Fruit fly (Drosophila melanogaster): ENCODE measurements around the gene Dh44.
"Not testable (repeated sequence)": the region's sequence is repeated elsewhere in the genome, so short reads cannot be mapped to it uniquely, and the experiment has no call there.

The Dh44 gene

dm6 chr3R:9640313-9640712, 2.3 kb downstream of the Dh44 start:
- TF ChIP-seq noc (tag; optimal IDR thresholded peaks at IDR 0.05), result no peak

DNA sequence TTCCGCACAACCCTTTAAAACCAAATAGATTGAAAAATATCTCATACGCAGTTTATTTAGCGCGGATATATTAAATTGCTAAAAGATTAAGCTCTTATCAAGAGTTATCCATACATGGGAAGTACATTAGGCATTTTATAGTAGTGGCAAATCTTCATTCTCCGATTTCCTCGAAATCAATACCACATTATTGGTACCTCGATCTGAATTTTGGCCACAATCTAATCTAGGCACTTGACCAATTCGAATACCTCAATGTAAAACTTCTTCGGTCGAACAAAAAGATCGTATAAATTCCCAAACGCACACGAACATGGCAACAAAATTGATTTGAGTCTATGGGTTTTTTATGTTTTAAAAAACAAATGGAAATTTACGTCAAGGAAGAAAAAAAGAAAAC, 6.0 kb downstream of the Dh44 start:
- no peak for TF ChIP-seq noc (tag; optimal IDR thresholded peaks at IDR 0.05)

dm6 chr3R:9644620-9645019, 6.6 kb downstream of the Dh44 start:
- TF ChIP-seq noc (tag; optimal IDR thresholded peaks at IDR 0.05), result no peak

DNA sequence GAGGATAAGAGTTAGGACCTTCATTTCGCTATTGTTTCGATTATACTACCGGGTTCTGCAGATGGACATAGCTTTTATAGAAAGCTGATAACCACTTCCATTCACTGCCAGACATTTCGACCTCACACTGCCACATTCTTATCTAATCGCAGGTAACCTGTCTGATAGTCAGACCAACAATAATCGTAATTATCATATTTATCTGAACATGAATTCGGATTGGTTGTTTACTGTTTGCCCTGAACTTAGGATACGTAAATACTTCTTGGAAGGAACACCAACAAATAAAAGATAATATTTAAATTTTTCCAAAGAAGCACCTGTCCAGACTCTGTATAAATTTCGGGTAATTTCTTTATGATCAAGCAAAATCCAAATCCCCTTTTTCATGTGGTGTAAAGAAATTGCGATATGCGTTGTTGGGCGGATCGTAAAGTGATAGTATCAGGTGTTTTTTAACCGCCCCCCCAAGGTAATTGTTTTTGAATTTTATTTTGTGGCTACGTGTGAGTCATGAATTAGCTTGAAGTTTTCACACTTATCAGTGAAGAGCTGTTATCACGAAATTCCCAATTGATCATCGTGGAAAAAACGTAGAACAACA, 8.2 kb downstream of the Dh44 start, which contains the start of gene Fst:
Gene Fst (minus strand): TSS at position 51 of the 604 bp plus-strand sequence.
- TF ChIP-seq noc (tag; optimal IDR thresholded peaks at IDR 0.05), result peak; percentile 68

- TF ChIP-seq noc (tag; optimal IDR thresholded peaks at IDR 0.05), result no peak
Observed at dm6 chr3R:9665405-9665804, 27.4 kb downstream of the Dh44 start.

DNA sequence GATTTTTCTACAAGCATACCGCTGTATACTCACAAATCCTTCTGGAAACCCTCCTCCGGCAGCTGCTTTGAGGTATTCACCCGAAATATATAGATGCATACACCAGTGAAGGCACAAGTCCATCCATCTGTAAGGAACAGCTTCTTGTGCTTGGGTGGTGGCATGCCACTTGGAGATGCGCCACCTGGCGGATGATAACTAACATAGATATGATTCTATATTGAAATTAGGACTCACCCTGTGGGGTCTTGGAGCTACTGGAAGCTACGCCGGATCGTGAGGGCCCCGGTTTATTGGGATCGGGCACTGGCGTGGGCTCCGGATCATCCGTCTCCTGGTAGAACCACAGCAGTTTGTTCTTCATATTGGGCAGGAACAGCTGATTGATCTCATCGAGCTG, 35.2 kb downstream of the Dh44 start:
- TF ChIP-seq noc (tag; optimal IDR thresholded peaks at IDR 0.05), result no peak

- no peak for TF ChIP-seq noc (tag; optimal IDR thresholded peaks at IDR 0.05)
Observed at dm6 chr3R:9674196-9674693, 36.3 kb downstream of the Dh44 start, which contains the start of gene Dhc1. Gene Dhc1 (minus strand): TSS chr3R:9674643.

DNA sequence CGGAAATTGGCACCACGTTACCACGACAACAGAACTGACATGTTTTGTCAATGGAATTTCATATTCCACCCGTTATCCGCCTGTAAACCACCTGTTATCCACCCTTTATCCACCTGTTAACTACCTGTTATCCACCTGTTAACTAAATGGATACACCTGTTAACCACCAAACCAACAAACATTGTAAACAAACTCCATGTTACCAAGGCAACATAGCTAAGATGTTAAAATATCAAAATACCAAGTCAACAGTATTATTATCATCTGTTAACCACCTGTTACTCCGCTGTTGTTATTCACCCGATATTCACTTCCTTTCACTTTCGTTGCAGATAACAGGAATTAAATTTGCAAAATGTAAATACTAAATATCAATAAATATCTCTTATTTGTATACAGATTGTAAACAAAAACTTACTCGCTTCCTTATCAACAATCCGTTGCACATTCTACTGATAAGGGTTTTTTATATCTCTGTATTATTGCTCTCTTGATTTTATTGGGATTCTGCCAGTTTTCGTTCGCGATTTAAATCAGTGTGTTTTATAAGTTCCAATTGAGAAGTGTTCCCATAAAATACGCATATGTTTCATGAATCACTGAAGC, 37.1 kb downstream of the Dh44 start, which contains the start of gene Nepl12:
Gene Nepl12 (plus strand): TSS at position 556 of the 606 bp plus-strand sequence.
- no peak for TF ChIP-seq noc (tag; optimal IDR thresholded peaks at IDR 0.05)

DNA sequence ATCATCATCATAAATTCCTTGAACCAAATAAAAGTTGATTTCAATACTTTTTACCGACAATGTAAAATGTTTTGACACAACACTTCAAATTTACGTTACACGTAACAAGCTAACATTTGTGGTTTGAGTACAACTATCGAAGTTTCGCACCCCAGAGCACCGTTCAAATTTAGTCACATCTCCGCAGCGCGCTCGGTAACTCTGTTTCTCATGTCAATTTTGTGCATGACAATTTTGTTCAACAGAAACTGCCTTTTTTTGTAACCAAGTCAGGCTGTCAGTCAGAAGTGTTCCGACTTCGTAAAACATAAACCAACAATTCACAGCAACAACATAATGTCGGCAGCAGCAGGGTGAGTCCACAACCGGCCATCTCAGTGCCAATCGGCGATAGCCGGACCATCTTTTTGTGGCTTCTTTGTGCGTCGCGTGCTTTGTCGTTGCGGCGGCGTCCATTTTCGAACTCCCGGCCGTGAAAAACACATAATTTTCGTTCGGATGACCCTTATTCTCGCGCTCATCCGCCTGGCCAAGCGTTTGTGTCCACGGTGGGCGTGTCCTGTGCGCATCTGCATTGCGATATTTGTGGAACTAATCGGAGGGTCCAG, 39.9 kb downstream of the Dh44 start, which contains the start of gene p23:
Gene p23 (plus strand): TSS at position 194 of the 608 bp plus-strand sequence.
- no peak for TF ChIP-seq noc (tag; optimal IDR thresholded peaks at IDR 0.05)

dm6 chr3R:9679746-9680145, 41.8 kb downstream of the Dh44 start, which contains the start of gene nmdyn-D7:
Gene nmdyn-D7 (plus strand): TSS chr3R:9679939.
- no peak for TF ChIP-seq noc (tag; optimal IDR thresholded peaks at IDR 0.05)

- no peak for TF ChIP-seq noc (tag; optimal IDR thresholded peaks at IDR 0.05)
Observed at dm6 chr3R:9683064-9683682, 45.2 kb downstream of the Dh44 start.

DNA sequence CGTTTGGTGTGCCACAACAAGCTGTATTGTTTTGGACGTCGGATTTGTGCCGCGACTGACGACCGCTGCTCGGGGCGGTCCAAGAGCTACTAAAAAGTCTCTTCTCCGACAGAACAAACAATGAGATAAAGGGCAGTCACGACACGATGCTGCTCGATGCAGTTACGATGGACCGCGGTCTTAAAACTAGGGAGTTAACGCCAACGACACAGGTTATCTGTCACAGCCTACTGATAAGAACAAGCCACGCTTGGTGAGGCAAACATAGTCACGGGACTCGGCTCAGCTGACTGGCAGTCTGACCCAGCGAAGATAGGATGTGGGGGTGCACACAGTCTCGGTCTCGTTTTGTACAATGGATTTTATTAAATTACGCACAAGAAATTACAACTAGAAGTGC, 46.1 kb downstream of the Dh44 start, which contains the start of gene CG9444:
Gene CG9444 (minus strand): TSS at position 140 of the 400 bp plus-strand sequence.
- no peak for TF ChIP-seq noc (tag; optimal IDR thresholded peaks at IDR 0.05)

dm6 chr3R:9685376-9685775, 47.4 kb downstream of the Dh44 start, which contains the start of the genes eca and CG18542:
Gene eca (minus strand): TSS chr3R:9685476.
Gene CG18542 (plus strand): TSS chr3R:9685760.
- TF ChIP-seq noc (tag; optimal IDR thresholded peaks at IDR 0.05), result not testable (repeated sequence)

DNA sequence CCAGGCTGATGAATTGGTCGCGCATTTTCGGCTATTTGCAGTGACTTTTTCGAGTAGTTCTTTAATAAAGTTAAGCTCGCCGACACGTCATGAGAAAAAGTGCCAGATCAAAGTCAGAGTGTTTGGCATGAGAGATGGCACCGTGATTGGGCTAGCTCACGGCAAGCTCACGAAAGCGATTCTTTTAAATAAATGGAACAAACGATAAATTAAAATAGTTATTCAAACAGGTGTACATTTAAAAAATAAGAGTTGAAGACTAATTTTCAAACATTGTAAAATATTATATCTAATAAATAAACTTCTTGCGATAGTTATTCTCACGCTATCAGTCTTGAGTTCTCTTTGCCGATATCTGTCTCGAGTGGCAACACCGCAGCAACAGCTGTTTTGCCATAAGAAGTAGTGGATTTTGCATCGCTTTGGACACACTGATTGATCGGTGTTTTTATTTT, 54.7 kb downstream of the Dh44 start, which contains the start of the genes Unc-115b, p24-2 and CG32939:
Gene Unc-115b (minus strand): TSS at position 101 of the 455 bp plus-strand sequence.
Gene p24-2 (minus strand): TSS at position 120 of the 455 bp plus-strand sequence.
Gene CG32939 (plus strand): TSS at position 405 of the 455 bp plus-strand sequence.
- TF ChIP-seq noc (tag; optimal IDR thresholded peaks at IDR 0.05), result not testable (repeated sequence)

DNA sequence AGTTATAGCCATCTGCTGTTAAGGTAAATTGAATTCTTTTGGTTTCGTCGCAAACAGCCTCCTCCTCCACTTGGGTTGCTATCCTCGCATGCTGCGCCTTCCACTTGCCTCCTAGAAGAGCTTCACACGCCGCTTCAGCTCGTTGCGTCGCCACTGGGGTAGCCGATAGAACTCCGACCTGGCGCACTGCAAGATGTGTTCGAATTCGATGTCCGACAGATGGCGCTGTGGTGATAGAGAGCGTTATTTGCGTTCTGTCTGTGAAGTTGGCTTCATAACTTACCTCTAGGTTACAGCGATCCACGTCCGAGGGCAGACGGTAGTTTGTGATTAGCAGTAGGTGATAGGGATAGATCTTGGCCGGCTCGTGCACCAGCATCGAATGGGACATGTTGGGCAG, 57.0 kb downstream of the Dh44 start:
- no peak for TF ChIP-seq noc (tag; optimal IDR thresholded peaks at IDR 0.05)
